Fruit fly (Drosophila melanogaster): ENCODE results near the gene Rcd7.

Gene Rcd7

dm6 chr3L:19561745-19562144 lies 16.8 kb downstream of the Rcd7 start (continued):
- TF ChIP-seq CG9817 (tag; optimal IDR thresholded peaks at IDR 0.05) (no peak), CG13287 (GFP tag; IDR thresholded peaks at IDR 0.05; ENCODE audit: partially characterized antibody) (no peak), CG12155 (GFP tag; optimal IDR thresholded peaks at IDR 0.05) (peak; percentile 37), C15 (GFP tag; IDR thresholded peaks at IDR 0.05) (no peak), luna (GFP tag; optimal IDR thresholded peaks at IDR 0.05) (no peak), CG2199 (GFP tag; IDR thresholded peaks at IDR 0.05) (no peak), CG7357 (GFP tag; IDR thresholded peaks at IDR 0.05) (no peak), CG2712 (tag; optimal IDR thresholded peaks at IDR 0.05) (peak; percentile 45), Bteb2 (GFP tag; optimal IDR thresholded peaks at IDR 0.05) (peak; percentile 21), CG16815 (GFP tag; optimal IDR thresholded peaks at IDR 0.05) (peak; percentile 9), CG12744 (GFP tag; optimal IDR thresholded peaks at IDR 0.05) (no peak), pho (GFP tag; optimal IDR thresholded peaks at IDR 0.05) (peak; percentile 37), Meics (GFP tag; optimal IDR thresholded peaks at IDR 0.05) (peak; percentile 68), stwl (tag; optimal IDR thresholded peaks at IDR 0.05) (no peak), fd3F (GFP tag; optimal IDR thresholded peaks at IDR 0.05) (no peak), CG15011 (GFP tag; optimal IDR thresholded peaks at IDR 0.05) (peak; percentile 42), lilli (GFP tag; optimal IDR thresholded peaks at IDR 0.05) (peak; percentile 52), pita (GFP tag; optimal IDR thresholded peaks at IDR 0.05) (no peak), knrl (GFP tag; IDR thresholded peaks at IDR 0.05; ENCODE audit: partially characterized antibody) (no peak), CG7372 (GFP tag; IDR thresholded peaks at IDR 0.05) (no peak), peb (GFP tag; IDR thresholded peaks at IDR 0.05) (no peak), ATbp (GFP tag; optimal IDR thresholded peaks at IDR 0.05) (no peak), prd (optimal IDR thresholded peaks at IDR 0.05) (no peak), prd (GFP tag; IDR thresholded peaks at IDR 0.05) (no peak), CG17359 (tag; optimal IDR thresholded peaks at IDR 0.05) (peak; percentile 52), sc (optimal IDR thresholded peaks at IDR 0.05) (no peak), sc (GFP tag; optimal IDR thresholded peaks at IDR 0.05) (no peak), CG11560 (tag; IDR thresholded peaks at IDR 0.05) (no peak), chn (GFP tag; optimal IDR thresholded peaks at IDR 0.05) (no peak), CG9727 (GFP tag; optimal IDR thresholded peaks at IDR 0.05) (peak; percentile 8), CG16813 (GFP tag; IDR thresholded peaks at IDR 0.05; ENCODE audit: partially characterized antibody) (no peak), CG1792 (GFP tag; optimal IDR thresholded peaks at IDR 0.05) (no peak), Sox102F (GFP tag; optimal IDR thresholded peaks at IDR 0.05) (peak; percentile 38), bowl (GFP tag; IDR thresholded peaks at IDR 0.05) (no peak), mld (GFP tag; IDR thresholded peaks at IDR 0.05; ENCODE audit: partially characterized antibody) (no peak), usp (GFP tag; optimal IDR thresholded peaks at IDR 0.05) (no peak), Dad (GFP tag; optimal IDR thresholded peaks at IDR 0.05) (no peak), CG34224 (GFP tag; IDR thresholded peaks at IDR 0.05; ENCODE audit: partially characterized antibody) (no peak), Hmr (GFP tag; optimal IDR thresholded peaks at IDR 0.05) (peak; percentile 53), ewg (GFP tag; optimal IDR thresholded peaks at IDR 0.05) (no peak), Usf (GFP tag; optimal IDR thresholded peaks at IDR 0.05) (peak; percentile 22), slbo (GFP tag; IDR thresholded peaks at IDR 0.05) (peak; percentile 23), salm (tag; optimal IDR thresholded peaks at IDR 0.05) (no peak), h (optimal IDR thresholded peaks at IDR 0.05) (no peak), CG11456 (GFP tag; IDR thresholded peaks at IDR 0.05) (no peak)

All from whole organism, embryonic.